Worm (Caenorhabditis elegans): ENCODE results near the gene C55A1.11.

DNA sequence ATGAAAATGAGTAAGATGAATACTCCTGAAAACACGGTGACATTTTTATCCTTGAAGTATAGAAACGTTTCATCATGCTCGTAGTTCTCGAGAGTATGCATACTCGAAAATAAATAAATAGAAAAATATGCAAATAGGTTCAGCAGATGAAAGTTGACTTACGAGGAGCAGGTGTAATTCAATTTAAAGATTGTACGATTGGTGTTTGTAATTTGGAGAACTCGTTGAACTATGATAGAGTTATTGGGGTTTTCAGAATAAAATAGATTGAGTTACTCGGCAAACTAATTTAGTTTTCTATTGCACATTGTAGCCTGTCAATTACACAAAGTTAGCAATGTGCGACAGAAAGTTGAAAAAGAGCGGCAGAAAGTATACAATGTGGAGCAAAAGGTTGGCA is 13.2 kb downstream of the C55A1.11 start, which contains the start of gene srz-44:
- TF ChIP-seq bed-2 (GFP tag; IDR thresholded peaks at IDR 0.05): no peak
- no peak for TF ChIP-seq tbp1 (GFP tag; optimal IDR thresholded peaks at IDR 0.05)
